Fruit fly (Drosophila melanogaster): ENCODE measurements around the gene TfIIEbeta.

- TF ChIP-seq CG5204 (GFP tag; optimal IDR thresholded peaks at IDR 0.05) = no peak
- no peak for TF ChIP-seq kay (GFP tag; ENCODE audit: borderline replicate concordance)
- TF ChIP-seq CG1620 (GFP tag; optimal IDR thresholded peaks at IDR 0.05) = no peak
- TF ChIP-seq cnc (optimal IDR thresholded peaks at IDR 0.05) = no peak
- TF ChIP-seq tj (GFP tag; optimal IDR thresholded peaks at IDR 0.05) = no peak
- TF ChIP-seq toe (GFP tag; optimal IDR thresholded peaks at IDR 0.05) = no peak
- TF ChIP-seq Clk (GFP tag; optimal IDR thresholded peaks at IDR 0.05) = no peak
- TF ChIP-seq Crg-1 (GFP tag; optimal IDR thresholded peaks at IDR 0.05) = no peak
- TF ChIP-seq cic (GFP tag; optimal IDR thresholded peaks at IDR 0.05) = no peak
- no peak for TF ChIP-seq Mnt (GFP tag; optimal IDR thresholded peaks at IDR 0.05)
Measured at dm6 chr3L:4304244-4304959, 17.6 kb downstream of the TfIIEbeta start.

Data from whole organism, adult.